Worm (Caenorhabditis elegans): ENCODE data around the gene M163.10.

M163.10 gene

DNA sequence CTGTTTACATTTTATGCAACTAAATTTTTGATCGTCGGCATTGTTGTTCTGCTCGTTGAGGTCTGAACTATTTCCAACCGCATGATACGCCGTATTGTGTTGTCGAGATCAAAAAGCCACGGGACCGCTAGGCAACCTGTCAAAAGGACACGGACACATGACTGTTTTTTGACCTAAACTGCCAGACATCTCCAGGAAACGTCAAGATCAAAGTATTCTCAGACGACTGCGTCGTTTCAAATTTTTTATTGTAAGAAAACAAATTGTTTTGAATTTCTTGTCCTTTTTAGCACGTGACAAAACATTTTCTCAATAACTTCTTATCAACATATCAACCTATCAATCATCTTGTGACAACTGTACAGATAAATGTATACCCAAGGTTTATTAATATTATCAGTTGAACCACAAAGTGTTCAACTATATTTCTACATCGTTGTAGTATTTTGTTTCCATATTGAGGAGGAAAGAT, 31.4 kb downstream of the M163.10 start (continued):
- TF ChIP-seq mbf-1 (tag; optimal IDR thresholded peaks at IDR 0.05) (no peak), Y55F3AM.14 (GFP tag; optimal IDR thresholded peaks at IDR 0.05) (no peak), mab-5 (tag; optimal IDR thresholded peaks at IDR 0.05) (peak; percentile 46), mdl-1 (tag; optimal IDR thresholded peaks at IDR 0.05) (no peak), nhr-10 (tag; optimal IDR thresholded peaks at IDR 0.05) (no peak)

- TF ChIP-seq nhr-12 (tag; optimal IDR thresholded peaks at IDR 0.05): no peak
- peak; percentile 4 for TF ChIP-seq blmp-1 (tag; optimal IDR thresholded peaks at IDR 0.05; ENCODE audit: insufficient read depth)
- no peak for TF ChIP-seq mbf-1 (tag; optimal IDR thresholded peaks at IDR 0.05)
- TF ChIP-seq sma-9 (GFP tag; optimal IDR thresholded peaks at IDR 0.05): peak; percentile 90
- TF ChIP-seq sma-9 (tag; optimal IDR thresholded peaks at IDR 0.05): no peak
- peak; percentile 63 for TF ChIP-seq nhr-21 (tag; optimal IDR thresholded peaks at IDR 0.05)
- TF ChIP-seq ama-1 (optimal IDR thresholded peaks at IDR 0.05): no peak
- TF ChIP-seq sma-3 (GFP tag; optimal IDR thresholded peaks at IDR 0.05): peak; percentile 63
- TF ChIP-seq sem-4 (tag; optimal IDR thresholded peaks at IDR 0.05): peak; percentile 75
- TF ChIP-seq nhr-129 (tag; optimal IDR thresholded peaks at IDR 0.05): peak; percentile 52
- no peak for TF ChIP-seq ceh-16 (tag; optimal IDR thresholded peaks at IDR 0.05)
- no peak for TF ChIP-seq dmd-4 (tag; optimal IDR thresholded peaks at IDR 0.05)
- TF ChIP-seq lsy-2 (tag; optimal IDR thresholded peaks at IDR 0.05): peak in 1 of 2 experiments; percentile 44
- no peak for TF ChIP-seq unc-39 (tag; optimal IDR thresholded peaks at IDR 0.05)
- peak; percentile 69 for TF ChIP-seq F13H6.1 (tag; optimal IDR thresholded peaks at IDR 0.05)
- TF ChIP-seq ztf-1 (GFP tag; conservative IDR thresholded peaks at IDR 0.05): no peak
- peak; percentile 10 for TF ChIP-seq C34F6.9 (tag; optimal IDR thresholded peaks at IDR 0.05)
- peak; percentile 33 for TF ChIP-seq nhr-25 (tag; optimal IDR thresholded peaks at IDR 0.05)
- peak; percentile 20 for TF ChIP-seq fos-1 (tag; optimal IDR thresholded peaks at IDR 0.05)
- TF ChIP-seq crh-2 (tag; optimal IDR thresholded peaks at IDR 0.05): no peak
- TF ChIP-seq gmeb-1 (tag; optimal IDR thresholded peaks at IDR 0.05): no peak
- TF ChIP-seq mab-5 (tag; optimal IDR thresholded peaks at IDR 0.05): peak; percentile 23
These were observed 32.5 kb downstream of the M163.10 start for ce11 chrX:14503282-14503681.

DNA sequence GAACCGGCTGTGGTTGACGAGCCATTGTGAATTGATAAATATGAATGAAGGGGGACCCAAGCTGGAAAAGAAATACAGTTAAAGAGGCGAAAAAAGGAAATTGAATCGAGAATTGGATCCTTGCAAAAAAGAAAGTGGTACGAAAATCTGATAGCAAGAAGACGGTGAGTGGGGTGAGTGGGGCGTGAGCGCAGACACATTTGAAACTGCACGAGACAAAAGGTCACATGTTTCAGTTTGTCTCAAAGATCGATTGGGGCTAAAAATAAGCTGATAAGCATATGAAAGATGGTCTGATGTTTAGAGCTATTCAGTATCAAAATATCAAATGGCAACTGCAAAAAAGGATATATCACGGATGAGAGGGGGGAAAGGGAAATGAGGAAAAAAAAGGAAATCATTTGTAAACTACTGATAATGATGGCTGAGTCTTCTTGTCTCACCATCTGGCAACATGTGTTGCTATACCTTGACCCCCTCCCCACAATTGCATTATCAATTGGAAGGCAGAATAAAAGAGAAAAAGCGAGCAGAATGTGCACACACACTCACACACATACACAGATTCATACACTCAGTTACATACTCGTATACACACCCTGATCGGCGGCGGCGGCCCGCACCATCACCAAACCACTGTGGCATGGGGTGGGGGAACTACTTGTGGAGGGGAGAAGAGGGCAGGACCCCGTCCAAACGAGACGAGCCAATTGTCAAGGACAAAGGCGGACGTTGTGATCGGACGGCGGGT, 33.2 kb downstream of the M163.10 start, which contains the start of gene M163.1:
Gene M163.1 (minus strand): TSS at position 25 of the 751 bp plus-strand sequence.
- TF ChIP-seq ceh-16 (tag; optimal IDR thresholded peaks at IDR 0.05) (peak; percentile 71), fos-1 (tag; optimal IDR thresholded peaks at IDR 0.05) (peak; percentile 39), nhr-77 (tag; optimal IDR thresholded peaks at IDR 0.05) (no peak), lin-39 (tag; optimal IDR thresholded peaks at IDR 0.05) (no peak), sma-3 (GFP tag; optimal IDR thresholded peaks at IDR 0.05) (no peak), F13H6.1 (tag; optimal IDR thresholded peaks at IDR 0.05) (peak; percentile 27), lin-11 (tag; optimal IDR thresholded peaks at IDR 0.05) (no peak), peb-1 (tag; optimal IDR thresholded peaks at IDR 0.05) (no peak), skn-1 (tag; optimal IDR thresholded peaks at IDR 0.05) (no peak), crh-2 (tag; optimal IDR thresholded peaks at IDR 0.05) (no peak), dmd-4 (tag; optimal IDR thresholded peaks at IDR 0.05) (no peak), sma-9 (GFP tag; optimal IDR thresholded peaks at IDR 0.05) (peak; percentile 6), sma-9 (tag; optimal IDR thresholded peaks at IDR 0.05) (no peak), nhr-23 (tag; optimal IDR thresholded peaks at IDR 0.05) (no peak), nhr-6 (tag; optimal IDR thresholded peaks at IDR 0.05) (no peak), C34F6.9 (tag; optimal IDR thresholded peaks at IDR 0.05) (no peak), ama-1 (optimal IDR thresholded peaks at IDR 0.05) (no peak), ztf-1 (GFP tag; conservative IDR thresholded peaks at IDR 0.05) (no peak), ceh-82 (tag; optimal IDR thresholded peaks at IDR 0.05) (no peak), lsy-2 (tag; optimal IDR thresholded peaks at IDR 0.05) (no peak), nhr-10 (tag; optimal IDR thresholded peaks at IDR 0.05) (no peak)

ce11 chrX:14504551-14504902, 33.7 kb downstream of the M163.10 start:
- TF ChIP-seq Y55F3AM.14 (GFP tag; optimal IDR thresholded peaks at IDR 0.05): peak; percentile 11
- no peak for TF ChIP-seq sma-3 (GFP tag; optimal IDR thresholded peaks at IDR 0.05)
- TF ChIP-seq zag-1 (tag; optimal IDR thresholded peaks at IDR 0.05): no peak
- no peak for TF ChIP-seq ceh-16 (tag; optimal IDR thresholded peaks at IDR 0.05)
- TF ChIP-seq ztf-1 (GFP tag; conservative IDR thresholded peaks at IDR 0.05): no peak
- TF ChIP-seq nhr-6 (tag; optimal IDR thresholded peaks at IDR 0.05): no peak
- TF ChIP-seq sma-9 (GFP tag; optimal IDR thresholded peaks at IDR 0.05): peak; percentile 60
- TF ChIP-seq sma-9 (tag; optimal IDR thresholded peaks at IDR 0.05): no peak
- TF ChIP-seq nhr-10 (tag; optimal IDR thresholded peaks at IDR 0.05): no peak
- TF ChIP-seq crh-2 (tag; optimal IDR thresholded peaks at IDR 0.05): no peak
- TF ChIP-seq mbf-1 (tag; optimal IDR thresholded peaks at IDR 0.05): no peak
- TF ChIP-seq F13H6.1 (tag; optimal IDR thresholded peaks at IDR 0.05): no peak
- no peak for TF ChIP-seq ceh-82 (tag; optimal IDR thresholded peaks at IDR 0.05)
- TF ChIP-seq aly-2 (tag; optimal IDR thresholded peaks at IDR 0.05): no peak
- TF ChIP-seq lsy-2 (tag; optimal IDR thresholded peaks at IDR 0.05): no peak
- peak; percentile 13 for TF ChIP-seq fos-1 (tag; optimal IDR thresholded peaks at IDR 0.05)
- TF ChIP-seq lin-39 (tag; optimal IDR thresholded peaks at IDR 0.05): no peak
- TF ChIP-seq mdl-1 (tag; optimal IDR thresholded peaks at IDR 0.05): no peak

Data from whole organism, L2 larva.